Worm (Caenorhabditis elegans) whole organism, midembryonic: ENCODE data around the gene Y59E9AL.36.

ENCODE experiments used
- T22C8.4 ChIP-seq: fragments of 200-800 bp; sonication (Bioruptor generic); IDR thresholded peaks from 2 replicates; pipeline ENCODE4 v1.3.6; 2022; ENCODE audit warnings: missing genetic modification characterization, missing compliant biosample characterization
- flt-1 ChIP-seq: fragments of 200-800 bp; sonication (Bioruptor generic); IDR thresholded peaks from 2 replicates; pipeline ENCODE4 v1.3.6; 2022; ENCODE audit warnings: missing genetic modification characterization, missing compliant biosample characterization
- ref-1 ChIP-seq: fragments of 200-800 bp; sonication (Bioruptor generic); conservative IDR thresholded peaks from 2 replicates; pipeline ENCODE4 v1.3.6; 2022; ENCODE audit warnings: missing genetic modification reagents, missing genetic modification characterization, missing compliant biosample characterization
- tab-1 ChIP-seq: fragments of 200-800 bp; sonication (Bioruptor generic); IDR thresholded peaks from 2 replicates; pipeline ENCODE4 v1.3.6; 2022; ENCODE audit warnings: missing genetic modification characterization, missing compliant biosample characterization
- ztf-29 ChIP-seq: fragments of 200-800 bp; sonication (Bioruptor generic); IDR thresholded peaks from 2 replicates; pipeline ENCODE4 v1.3.6; 2022; ENCODE audit warnings: missing genetic modification reagents, missing genetic modification characterization, missing compliant biosample characterization

DNA sequence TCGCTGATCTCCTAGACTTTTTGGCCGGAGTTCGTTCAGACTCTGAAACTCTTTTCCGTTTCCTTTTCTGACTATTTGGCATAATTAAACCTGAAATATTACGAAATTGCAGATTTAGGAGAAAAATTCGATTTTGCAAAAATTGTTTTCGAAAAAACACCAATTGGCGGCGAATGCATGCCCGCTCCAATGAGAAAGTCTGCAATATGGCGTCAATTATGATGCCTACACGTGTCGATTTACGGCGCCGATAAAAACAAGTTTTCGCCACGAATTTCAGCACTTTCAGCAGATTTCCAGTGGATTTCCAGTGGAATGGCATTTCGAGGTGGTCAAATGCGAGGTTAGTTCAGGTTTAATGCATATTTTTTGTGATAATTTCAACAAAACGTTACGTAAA is at the start of gene Y59E9AL.36, which contains the start of gene nbet-1:
- TF ChIP-seq flt-1 (GFP tag; lab: Robert Waterston, UW) (no peak), ref-1 (GFP tag; lab: Robert Waterston, UW) (no peak), ztf-29 (no peak), T22C8.4 (GFP tag; lab: Robert Waterston, UW) (no peak), tab-1 (GFP tag; lab: Robert Waterston, UW) (no peak)
